Worm (Caenorhabditis elegans) whole organism, L2 larva: ENCODE measurements around the gene spp-3.

Experiments used
- ama-1 ChIP-seq: fragments of 150-350 bp; optimal IDR thresholded peaks from 2 replicates; lab custom pipeline; 2018; ENCODE audit warnings: inconsistent platforms
- fos-1 ChIP-seq: fragments of 150-350 bp; optimal IDR thresholded peaks from 2 replicates; lab custom pipeline; 2014; ENCODE audit warnings: missing biosample characterization, missing genetic modification characterization
- lsy-2 ChIP-seq, 2 experiments: fragments of 150-350 bp in 1 of 2; sonication (generic microtip) in 1 of 2; optimal IDR thresholded peaks; 2 replicates each; lab custom pipeline; 2014 to 2017; ENCODE audit warnings: missing biosample characterization in 2 of 2, missing genetic modification characterization in 2 of 2
- nhr-11 ChIP-seq: fragments of 150-350 bp; optimal IDR thresholded peaks from 2 replicates; lab custom pipeline; 2014; ENCODE audit warnings: missing biosample characterization, missing genetic modification characterization
- nhr-12 ChIP-seq: fragments of 150-350 bp; optimal IDR thresholded peaks from 2 replicates; lab custom pipeline; 2014; ENCODE audit warnings: missing biosample characterization, missing genetic modification characterization
- skn-1 ChIP-seq: sonication (generic microtip); optimal IDR thresholded peaks from 2 replicates; lab custom pipeline; 2017; ENCODE audit warnings: missing biosample characterization, missing genetic modification characterization
- unc-39 ChIP-seq: fragments of 150-350 bp; optimal IDR thresholded peaks from 2 replicates; lab custom pipeline; 2014; ENCODE audit warnings: missing biosample characterization, missing genetic modification characterization
- unc-55 ChIP-seq: fragments of 150-350 bp; sonication (generic microtip); optimal IDR thresholded peaks from 3 replicates; lab custom pipeline; 2014; ENCODE audit warnings: missing biosample characterization, missing genetic modification reagents, missing genetic modification characterization

DNA sequence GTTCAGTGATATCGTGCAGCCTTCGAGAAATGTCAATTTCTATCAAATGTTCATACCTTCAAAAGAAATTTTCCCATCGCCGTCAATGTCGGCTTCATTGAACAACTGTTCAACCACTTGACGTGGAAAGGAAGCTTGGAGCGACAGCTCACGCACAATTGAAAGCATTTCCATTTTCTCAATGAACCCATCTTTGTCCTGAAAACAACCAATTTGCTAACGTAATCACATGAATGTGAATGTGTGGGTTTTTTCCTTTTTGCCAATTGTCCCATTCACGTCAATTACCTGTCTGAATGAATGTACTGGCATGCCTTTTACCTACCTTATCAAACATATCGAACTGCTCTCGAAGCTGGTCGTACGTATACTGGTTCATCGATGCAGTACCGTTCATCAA is 18.8 kb downstream of the spp-3 start:
- TF ChIP-seq fos-1 (tag; lab: Kevin White, UChicago) (no peak), nhr-12 (tag; lab: Kevin White, UChicago) (no peak), lsy-2 (tag; optimal IDR thresholded peaks at IDR 0.05; lab: Kevin White, UChicago) (no peak), nhr-11 (no peak), skn-1 (tag; lab: Kevin White, UChicago) (no peak), ama-1 (lab: Kevin White, UChicago) (no peak), unc-55 (GFP tag; lab: Kevin White, UChicago) (no peak), unc-39 (tag; lab: Kevin White, UChicago) (no peak)
